Fruit fly (Drosophila melanogaster): Measurements from ENCODE around the gene Fer3HCH.

dm6 chrX:13138887-13139286 is 30.9 kb upstream of the Fer3HCH start, which contains the start of gene CG32645:
- TF ChIP-seq Hr78 (GFP tag; optimal IDR thresholded peaks at IDR 0.05), result no peak
- no peak for TF ChIP-seq foxo (GFP tag; optimal IDR thresholded peaks at IDR 0.05)
- no peak for TF ChIP-seq Abd-B (GFP tag; optimal IDR thresholded peaks at IDR 0.05)
- TF ChIP-seq Myc (optimal IDR thresholded peaks at IDR 0.05), result no peak
- TF ChIP-seq psq (GFP tag; optimal IDR thresholded peaks at IDR 0.05), result no peak
- TF ChIP-seq CG9705 (GFP tag; optimal IDR thresholded peaks at IDR 0.05), result no peak

Measured in whole organism, wandering third instar larva.